Fruit fly (Drosophila melanogaster) whole organism, prepupa: Measurements from ENCODE around the gene CG1571.

ENCODE experiments used
- CG10631 ChIP-seq: fragments of 200-800 bp; sonication (Bioruptor generic); optimal IDR thresholded peaks from 2 replicates; lab custom pipeline; 2016; ENCODE audit warnings: missing biosample characterization, missing genetic modification characterization
- CG10669 ChIP-seq: fragments of 200-800 bp; sonication (Bioruptor generic); optimal IDR thresholded peaks from 3 replicates; lab custom pipeline; 2018; ENCODE audit warnings: missing biosample characterization, mild to moderate bottlenecking, missing genetic modification characterization, moderate library complexity
- CG11294 ChIP-seq: fragments of 200-800 bp; sonication (Bioruptor generic); IDR thresholded peaks from 2 replicates; pipeline ENCODE4 v1.3.6; 2022; ENCODE audit warnings: missing biosample characterization, missing genetic modification characterization
- CG11762 ChIP-seq: fragments of 200-800 bp; sonication (Bioruptor generic); optimal IDR thresholded peaks from 3 replicates; lab custom pipeline; 2016; ENCODE audit warnings: missing biosample characterization, missing genetic modification characterization; ENCODE audit not compliant: insufficient read depth
- CG11902 ChIP-seq: fragments of 200-800 bp; sonication (Bioruptor generic); optimal IDR thresholded peaks from 3 replicates; lab custom pipeline; 2016; ENCODE audit warnings: missing biosample characterization, missing genetic modification characterization
- CG15336 ChIP-seq: fragments of 200-800 bp; sonication (Bioruptor generic); IDR thresholded peaks from 2 replicates; pipeline ENCODE4 v1.3.6; 2022; ENCODE audit warnings: missing biosample characterization, missing genetic modification characterization
- CG16779 ChIP-seq: fragments of 200-800 bp; sonication (Bioruptor generic); optimal IDR thresholded peaks from 3 replicates; lab custom pipeline; 2017; ENCODE audit warnings: missing biosample characterization, mild to moderate bottlenecking, missing genetic modification characterization
- CG3032 ChIP-seq: fragments of 200-800 bp; optimal IDR thresholded peaks from 2 replicates; lab custom pipeline; 2019; ENCODE audit warnings: missing biosample characterization, mild to moderate bottlenecking, missing genetic modification characterization, moderate library complexity
- CG31627 ChIP-seq: fragments of 200-800 bp; sonication (Bioruptor generic); optimal IDR thresholded peaks from 3 replicates; lab custom pipeline; 2016; ENCODE audit warnings: missing biosample characterization, missing genetic modification characterization
- CG3919 ChIP-seq: fragments of 200-800 bp; sonication (Bioruptor generic); optimal IDR thresholded peaks from 3 replicates; lab custom pipeline; 2016; ENCODE audit warnings: missing biosample characterization, missing genetic modification characterization
- CG4318 ChIP-seq: fragments of 200-800 bp; sonication (Bioruptor generic); optimal IDR thresholded peaks from 3 replicates; lab custom pipeline; 2017; ENCODE audit warnings: missing biosample characterization, mild to moderate bottlenecking, missing genetic modification characterization
- CG6163 ChIP-seq: fragments of 200-800 bp; sonication (Bioruptor generic); IDR thresholded peaks from 3 replicates; pipeline ENCODE4 v1.3.6; 2022; ENCODE audit warnings: missing biosample characterization, missing genetic modification characterization
- CG6276 ChIP-seq: fragments of 200-800 bp; sonication (Bioruptor generic); optimal IDR thresholded peaks from 2 replicates; lab custom pipeline; 2017; ENCODE audit warnings: missing biosample characterization, mild to moderate bottlenecking, missing genetic modification characterization
- CG6792 ChIP-seq: fragments of 200-800 bp; sonication (Bioruptor generic); optimal IDR thresholded peaks from 3 replicates; lab custom pipeline; 2016; ENCODE audit warnings: missing biosample characterization, missing genetic modification characterization
- CG6854 ChIP-seq: fragments of 200-800 bp; sonication (Bioruptor generic); optimal IDR thresholded peaks from 2 replicates; lab custom pipeline; 2017; ENCODE audit warnings: missing biosample characterization, mild to moderate bottlenecking, missing genetic modification characterization
- CG7368 ChIP-seq: fragments of 200-800 bp; sonication (Bioruptor generic); optimal IDR thresholded peaks from 3 replicates; lab custom pipeline; 2016; ENCODE audit warnings: missing biosample characterization, missing genetic modification characterization
- CG8119 ChIP-seq: fragments of 200-800 bp; sonication (Bioruptor generic); IDR thresholded peaks from 3 replicates; pipeline ENCODE4 v1.3.6; 2022; ENCODE audit warnings: missing biosample characterization, missing genetic modification characterization
- CG8319 ChIP-seq: fragments of 200-800 bp; sonication (Bioruptor generic); optimal IDR thresholded peaks from 3 replicates; lab custom pipeline; 2016; ENCODE audit warnings: missing biosample characterization, missing genetic modification characterization
- CG8632 ChIP-seq: fragments of 200-800 bp; sonication (Bioruptor generic); optimal IDR thresholded peaks from 3 replicates; lab custom pipeline; 2016; ENCODE audit warnings: missing biosample characterization, missing genetic modification characterization
- CG9139 ChIP-seq: fragments of 200-800 bp; sonication (Bioruptor generic); optimal IDR thresholded peaks from 3 replicates; lab custom pipeline; 2017; ENCODE audit warnings: missing biosample characterization, mild to moderate bottlenecking, missing genetic modification characterization
- Eip75B ChIP-seq: fragments of 200-800 bp; sonication (Bioruptor generic); optimal IDR thresholded peaks from 3 replicates; lab custom pipeline; 2016; ENCODE audit warnings: missing biosample characterization, missing genetic modification characterization
- Eip78C ChIP-seq: fragments of 200-800 bp; sonication (Bioruptor generic); peaks from one replicate; lab custom pipeline; 2016; ENCODE audit warnings: missing biosample characterization, missing genetic modification characterization
- Ets21C ChIP-seq: fragments of 200-800 bp; sonication (Bioruptor generic); optimal IDR thresholded peaks from 3 replicates; lab custom pipeline; 2016; ENCODE audit warnings: missing biosample characterization, missing genetic modification characterization
- Ets96B ChIP-seq: fragments of 200-800 bp; optimal IDR thresholded peaks from 2 replicates; lab custom pipeline; 2019; ENCODE audit warnings: missing biosample characterization, mild to moderate bottlenecking, missing genetic modification characterization, moderate library complexity
- Gug ChIP-seq: fragments of 200-800 bp; sonication (Bioruptor generic); IDR thresholded peaks from 2 replicates; pipeline ENCODE4 v1.3.6; 2022; ENCODE audit warnings: missing biosample characterization, missing genetic modification characterization
- Hr4 ChIP-seq: fragments of 200-800 bp; sonication (Bioruptor generic); optimal IDR thresholded peaks from 3 replicates; lab custom pipeline; 2016; ENCODE audit warnings: missing biosample characterization, missing genetic modification characterization
- Lpt ChIP-seq: fragments of 200-800 bp; sonication (Bioruptor generic); optimal IDR thresholded peaks from 3 replicates; lab custom pipeline; 2016; ENCODE audit warnings: missing biosample characterization, missing genetic modification characterization
- Met ChIP-seq: fragments of 200-800 bp; sonication (Bioruptor generic); optimal IDR thresholded peaks from 3 replicates; lab custom pipeline; 2016; ENCODE audit warnings: missing biosample characterization, missing genetic modification characterization
- OdsH ChIP-seq: fragments of 200-800 bp; sonication (Bioruptor generic); optimal IDR thresholded peaks from 3 replicates; lab custom pipeline; 2016; ENCODE audit warnings: missing biosample characterization, missing genetic modification characterization
- Smox ChIP-seq: fragments of 200-800 bp; sonication (Bioruptor generic); optimal IDR thresholded peaks from 3 replicates; lab custom pipeline; 2016; ENCODE audit warnings: missing biosample characterization, missing genetic modification characterization
- Sox102F ChIP-seq: fragments of 200-800 bp; sonication (Bioruptor generic); optimal IDR thresholded peaks from 2 replicates; lab custom pipeline; 2016; ENCODE audit warnings: missing biosample characterization, mild to moderate bottlenecking, missing genetic modification characterization
- Sox15 ChIP-seq: fragments of 200-800 bp; sonication (Bioruptor generic); optimal IDR thresholded peaks from 3 replicates; lab custom pipeline; 2016; ENCODE audit warnings: missing biosample characterization, missing genetic modification characterization
- achi ChIP-seq: fragments of 200-800 bp; sonication (Bioruptor generic); optimal IDR thresholded peaks from 3 replicates; lab custom pipeline; 2016; ENCODE audit warnings: missing biosample characterization, missing genetic modification characterization
- dac ChIP-seq: fragments of 200-800 bp; sonication (Bioruptor generic); optimal IDR thresholded peaks from 2 replicates; lab custom pipeline; 2017; ENCODE audit warnings: missing biosample characterization, mild to moderate bottlenecking, missing genetic modification characterization
- dsx ChIP-seq: fragments of 200-800 bp; optimal IDR thresholded peaks from 3 replicates; lab custom pipeline; 2019; ENCODE audit warnings: missing biosample characterization, mild to moderate bottlenecking, missing genetic modification characterization, moderate library complexity; ENCODE audit not compliant: poor library complexity, severe bottlenecking
- eg ChIP-seq: fragments of 200-800 bp; sonication (Bioruptor generic); IDR thresholded peaks from 3 replicates; pipeline ENCODE4 v1.3.6; 2022; ENCODE audit warnings: missing biosample characterization, missing genetic modification characterization
- fd59A ChIP-seq: fragments of 200-800 bp; sonication (Bioruptor generic); optimal IDR thresholded peaks from 2 replicates; lab custom pipeline; 2017; ENCODE audit warnings: missing biosample characterization, mild to moderate bottlenecking, missing genetic modification characterization, missing genetic modification reagents
- fd85E ChIP-seq: fragments of 200-800 bp; sonication (Bioruptor generic); optimal IDR thresholded peaks from 3 replicates; lab custom pipeline; 2016; ENCODE audit warnings: missing biosample characterization, missing genetic modification characterization
- fkh ChIP-seq: fragments of 200-800 bp; sonication (Bioruptor generic); optimal IDR thresholded peaks from 3 replicates; lab custom pipeline; 2017; ENCODE audit warnings: missing biosample characterization, mild to moderate bottlenecking, missing genetic modification characterization, moderate library complexity
- lz ChIP-seq: fragments of 200-800 bp; sonication (Bioruptor generic); optimal IDR thresholded peaks from 3 replicates; lab custom pipeline; 2016; ENCODE audit warnings: missing biosample characterization, missing genetic modification characterization
- net ChIP-seq: fragments of 200-800 bp; sonication (Bioruptor generic); optimal IDR thresholded peaks from 3 replicates; lab custom pipeline; 2016; ENCODE audit warnings: missing biosample characterization, missing genetic modification characterization
- pdm3 ChIP-seq: fragments of 200-800 bp; sonication (Bioruptor generic); optimal IDR thresholded peaks from 3 replicates; lab custom pipeline; 2016; ENCODE audit warnings: missing biosample characterization, missing genetic modification characterization
- salr ChIP-seq, 2 experiments: fragments of 200-800 bp; sonication (Bioruptor generic); optimal IDR thresholded peaks; 3 replicates each; lab custom pipeline; 2016 to 2018; ENCODE audit warnings: missing biosample characterization in 2 of 2, missing genetic modification characterization in 2 of 2, mild to moderate bottlenecking in 1 of 2
- ss ChIP-seq, 2 experiments: fragments of 200-800 bp; sonication (Bioruptor generic); optimal IDR thresholded peaks; 2 replicates in 1 of 2; 3 replicates in 1 of 2; lab custom pipeline; 2017 to 2018; ENCODE audit warnings: mild to moderate bottlenecking in 2 of 2, missing biosample characterization in 2 of 2, missing genetic modification characterization in 2 of 2, moderate library complexity in 1 of 2
- svp ChIP-seq: fragments of 200-800 bp; sonication (Bioruptor generic); peaks from one replicate; lab custom pipeline; 2016; ENCODE audit warnings: missing biosample characterization, missing genetic modification characterization
- vri ChIP-seq: fragments of 200-800 bp; sonication (Bioruptor generic); optimal IDR thresholded peaks from 3 replicates; lab custom pipeline; 2016; ENCODE audit warnings: missing biosample characterization, mild to moderate bottlenecking, missing genetic modification characterization

CG1571 gene

DNA sequence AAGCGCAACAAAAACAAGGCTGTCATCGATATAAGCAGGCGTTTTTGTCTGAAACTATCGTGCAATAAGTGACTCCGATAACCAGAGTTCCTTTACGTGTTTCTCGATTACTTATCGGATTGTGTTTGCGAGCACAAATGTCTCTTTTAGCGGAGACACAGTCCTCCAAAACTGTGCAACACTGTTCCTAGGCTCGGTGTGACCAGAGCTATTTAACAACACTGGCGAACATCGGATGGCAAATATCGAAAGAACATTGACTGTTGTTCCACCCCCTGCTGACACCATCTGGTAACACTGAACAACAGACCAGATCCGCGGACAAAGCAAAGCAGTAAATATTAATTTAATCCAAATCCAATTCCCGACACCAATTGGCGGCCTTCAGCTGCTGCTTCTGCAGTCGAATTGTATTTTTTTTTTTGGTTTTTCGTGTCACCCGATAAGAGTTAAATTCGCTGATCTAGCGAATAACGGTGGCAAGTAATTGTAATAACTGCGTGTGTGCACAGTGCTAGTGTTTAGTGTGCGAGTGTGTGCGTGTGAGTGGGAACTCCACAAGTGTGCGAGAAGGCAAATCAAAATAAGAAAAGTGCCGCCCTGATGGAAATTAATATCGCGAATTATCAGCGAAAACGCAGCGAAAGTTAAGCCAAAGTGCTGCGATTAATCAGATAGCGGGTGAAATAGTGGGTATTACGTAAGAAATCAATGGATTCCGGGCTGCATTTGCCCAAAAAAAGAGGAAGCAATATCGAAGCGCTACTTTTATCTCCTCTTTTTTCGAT, 14.1 kb upstream of the CG1571 start, which contains the start of gene mys (continued):
- peak; percentile 39 for TF ChIP-seq Eip78C (GFP tag; lab: Kevin White, UChicago)
- TF ChIP-seq OdsH (GFP tag; lab: Kevin White, UChicago) = no peak
- TF ChIP-seq CG8632 (GFP tag; lab: Kevin White, UChicago) = no peak
- no peak for TF ChIP-seq CG7368 (GFP tag; lab: Kevin White, UChicago)
- peak; percentile 50; the same call in 2 of the 3 replicates for TF ChIP-seq CG6163
- TF ChIP-seq CG4318 (GFP tag; lab: Kevin White, UChicago) = no peak
- peak; percentile 46 for TF ChIP-seq lz (GFP tag; lab: Kevin White, UChicago)
- no peak for TF ChIP-seq dsx (GFP tag; lab: Kevin White, UChicago)
- TF ChIP-seq Hr4 (GFP tag; lab: Kevin White, UChicago) = no peak

DNA sequence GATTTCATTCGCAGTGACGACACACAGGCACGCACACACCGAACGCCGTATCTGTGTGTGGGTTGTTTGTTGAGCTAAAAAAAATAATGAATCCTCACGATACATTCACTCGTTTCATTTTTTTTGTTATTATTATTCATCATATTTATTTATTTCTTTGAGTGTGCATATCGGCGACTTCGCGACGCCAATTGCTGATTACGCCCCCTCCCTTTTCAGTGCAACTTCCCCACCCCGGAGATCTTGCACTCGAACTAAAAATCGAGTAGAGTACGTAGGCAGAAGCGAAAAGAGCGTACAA, 13.5 kb upstream of the CG1571 start:
- TF ChIP-seq Sox15 = no peak
- TF ChIP-seq CG15336 (GFP tag; lab: Robert Waterston, UW) = no peak
- no peak for TF ChIP-seq net (GFP tag; lab: Kevin White, UChicago)
- no peak for TF ChIP-seq Eip75B (GFP tag; lab: Kevin White, UChicago)
- peak; percentile 1 for TF ChIP-seq CG10631
- no peak for TF ChIP-seq Ets96B (tag; lab: Kevin White, UChicago)
- no peak for TF ChIP-seq pdm3 (GFP tag; lab: Kevin White, UChicago)
- no peak for TF ChIP-seq CG11902 (GFP tag; lab: Kevin White, UChicago)
- TF ChIP-seq Hr4 (GFP tag; lab: Kevin White, UChicago) = peak; percentile 1
- TF ChIP-seq vri (GFP tag; lab: Kevin White, UChicago) = no peak
- TF ChIP-seq Eip78C (GFP tag; lab: Kevin White, UChicago) = peak; percentile 88
- TF ChIP-seq dac (GFP tag; lab: Kevin White, UChicago) = no peak
- TF ChIP-seq Gug = no peak
- TF ChIP-seq CG6163 = 0 out of 3 replicates have a peak, but pooled peaks have one; percentile 10
- TF ChIP-seq Met (GFP tag; lab: Kevin White, UChicago) = no peak
- TF ChIP-seq Lpt (GFP tag; lab: Kevin White, UChicago) = no peak
- peak in 1 of 2 experiments; percentile 67 for TF ChIP-seq ss (GFP tag; optimal IDR thresholded peaks at IDR 0.05; lab: Kevin White, UChicago)
- no peak for TF ChIP-seq OdsH (GFP tag; lab: Kevin White, UChicago)
- no peak for TF ChIP-seq Smox (GFP tag; lab: Kevin White, UChicago)
- TF ChIP-seq CG8632 (GFP tag; lab: Kevin White, UChicago) = no peak
- no peak for TF ChIP-seq Ets21C
- TF ChIP-seq eg (GFP tag; lab: Robert Waterston, UW) = no peak
- TF ChIP-seq fd85E (GFP tag; lab: Kevin White, UChicago) = no peak
- no peak for TF ChIP-seq CG7368 (GFP tag; lab: Kevin White, UChicago)
- no peak for TF ChIP-seq fd59A (GFP tag; lab: Kevin White, UChicago)
- TF ChIP-seq CG3032 = no peak
- no peak for TF ChIP-seq CG6792 (GFP tag; lab: Kevin White, UChicago)
- TF ChIP-seq CG6276 (GFP tag; lab: Kevin White, UChicago) = no peak
- TF ChIP-seq achi (GFP tag; lab: Kevin White, UChicago) = no peak

DNA sequence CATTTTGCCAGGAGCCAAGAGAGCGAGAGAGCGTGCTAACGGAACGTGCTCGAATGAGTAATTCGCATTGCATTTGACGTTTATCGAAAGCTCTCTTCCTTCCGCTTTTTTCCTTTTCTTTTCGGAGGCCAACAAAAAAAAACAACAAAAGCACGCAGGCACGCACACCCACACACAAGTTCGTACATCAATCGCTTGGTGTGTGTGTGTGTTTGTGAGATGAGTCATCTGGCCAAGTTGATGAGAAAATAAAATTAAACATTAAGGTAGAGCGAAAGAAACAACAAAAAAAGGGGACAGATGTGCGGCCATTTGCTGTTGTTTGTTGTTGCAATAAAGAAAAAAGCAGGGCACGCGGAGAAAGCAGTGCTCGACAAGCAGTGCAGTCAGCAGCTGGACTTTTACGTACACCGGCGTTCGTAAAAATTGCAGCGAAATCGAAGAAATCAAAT, 12.4 kb upstream of the CG1571 start:
- TF ChIP-seq CG8119 = peak; percentile 70
- TF ChIP-seq CG3919 = no peak
- TF ChIP-seq CG10669 = no peak
- TF ChIP-seq Sox15 = no peak
- peak; percentile 62 for TF ChIP-seq CG15336 (GFP tag; lab: Robert Waterston, UW)
- TF ChIP-seq CG16779 (tag; lab: Kevin White, UChicago) = no peak
- peak; percentile 75 for TF ChIP-seq CG9139 (GFP tag; lab: Kevin White, UChicago)
- no peak for TF ChIP-seq CG31627 (GFP tag; lab: Kevin White, UChicago)
- TF ChIP-seq Lpt (GFP tag; lab: Kevin White, UChicago) = peak; percentile 66
- peak; percentile 18 for TF ChIP-seq fd59A (GFP tag; lab: Kevin White, UChicago)
- TF ChIP-seq fkh (GFP tag; lab: Kevin White, UChicago) = no peak
- no peak for TF ChIP-seq Ets21C
- TF ChIP-seq svp (GFP tag; lab: Kevin White, UChicago) = no peak
- TF ChIP-seq CG11294 (GFP tag; lab: Robert Waterston, UW) = no peak
- TF ChIP-seq Sox102F (GFP tag; lab: Kevin White, UChicago) = peak; percentile 69
- TF ChIP-seq CG3032 = peak; percentile 4
- peak in 1 of 2 experiments; percentile 88 for TF ChIP-seq ss (GFP tag; optimal IDR thresholded peaks at IDR 0.05; lab: Kevin White, UChicago)
- peak; percentile 91 for TF ChIP-seq CG6854
- TF ChIP-seq salr (GFP tag; optimal IDR thresholded peaks at IDR 0.05; lab: Kevin White, UChicago) = no peak
- no peak for TF ChIP-seq CG11762 (GFP tag; lab: Kevin White, UChicago)
- no peak for TF ChIP-seq Eip75B (GFP tag; lab: Kevin White, UChicago)
- TF ChIP-seq net (GFP tag; lab: Kevin White, UChicago) = peak; percentile 82
- no peak for TF ChIP-seq CG8319 (GFP tag; lab: Kevin White, UChicago)
- TF ChIP-seq CG7368 (GFP tag; lab: Kevin White, UChicago) = peak; percentile 37
